Worm (Caenorhabditis elegans) whole organism, L3 larva: ENCODE results near the gene npp-1.
"Not testable (repeated sequence)": the region's sequence is repeated elsewhere in the genome, so short reads cannot be mapped to it uniquely, and the experiment has no call there.

Source experiments
- ZK546.5 ChIP-seq: sonication (generic microtip); optimal IDR thresholded peaks from 2 replicates; lab custom pipeline; 2017; ENCODE audit warnings: missing biosample characterization, missing genetic modification characterization
- ceh-28 ChIP-seq: fragments of 150-350 bp; optimal IDR thresholded peaks from 2 replicates; lab custom pipeline; 2014; ENCODE audit warnings: missing biosample characterization, missing genetic modification reagents, missing genetic modification characterization
- ceh-82 ChIP-seq: fragments of 150-350 bp; optimal IDR thresholded peaks from 2 replicates; lab custom pipeline; 2014; ENCODE audit warnings: missing biosample characterization, missing genetic modification characterization
- daf-12 ChIP-seq: fragments of 150-350 bp; optimal IDR thresholded peaks from 2 replicates; lab custom pipeline; 2014; ENCODE audit warnings: missing biosample characterization, missing genetic modification reagents, missing genetic modification characterization
- egl-27 ChIP-seq: sonication (generic microtip); optimal IDR thresholded peaks from 4 replicates; lab custom pipeline; 2017; ENCODE audit warnings: missing biosample characterization, missing genetic modification reagents, missing genetic modification characterization
- egl-5 ChIP-seq: fragments of 150-350 bp; optimal IDR thresholded peaks from 2 replicates; lab custom pipeline; 2017; ENCODE audit warnings: missing biosample characterization, missing genetic modification reagents, missing genetic modification characterization, inconsistent platforms
- elt-1 ChIP-seq: fragments of 150-350 bp; optimal IDR thresholded peaks from 2 replicates; lab custom pipeline; 2014; ENCODE audit warnings: missing biosample characterization, missing genetic modification characterization
- elt-2 ChIP-seq: sonication (generic microtip); optimal IDR thresholded peaks from 2 replicates; lab custom pipeline; 2016; ENCODE audit warnings: missing genetic modification reagents, mild to moderate bottlenecking, missing genetic modification characterization, missing compliant biosample characterization
- elt-3 ChIP-seq, 3 experiments: fragments of 150-350 bp in 1 of 3; sonication (generic microtip) in 2 of 3; optimal IDR thresholded peaks; 2 replicates in 2 of 3; 4 replicates in 1 of 3; lab custom pipeline; 2014 to 2017; ENCODE audit warnings: missing biosample characterization in 3 of 3, missing genetic modification characterization in 3 of 3
- eor-1 ChIP-seq, 2 experiments: fragments of 150-350 bp; optimal IDR thresholded peaks; 2 replicates each; lab custom pipeline; 2014 to 2018; ENCODE audit warnings: missing biosample characterization in 2 of 2, missing genetic modification characterization in 2 of 2
- fkh-10 ChIP-seq: sonication (generic microtip); optimal IDR thresholded peaks from 2 replicates; lab custom pipeline; 2017; ENCODE audit warnings: missing biosample characterization, missing genetic modification reagents, missing genetic modification characterization
- fos-1 ChIP-seq: fragments of 150-350 bp; optimal IDR thresholded peaks from 2 replicates; lab custom pipeline; 2014; ENCODE audit warnings: missing biosample characterization, missing genetic modification characterization
- hmg-11 ChIP-seq: sonication (generic microtip); optimal IDR thresholded peaks from 2 replicates; lab custom pipeline; 2016; ENCODE audit warnings: missing genetic modification characterization, missing compliant biosample characterization
- jun-1 ChIP-seq: fragments of 150-350 bp; optimal IDR thresholded peaks from 2 replicates; lab custom pipeline; 2014; ENCODE audit warnings: missing biosample characterization, missing genetic modification reagents, missing genetic modification characterization
- lin-39 ChIP-seq: fragments of 150-350 bp; optimal IDR thresholded peaks from 2 replicates; lab custom pipeline; 2018; ENCODE audit warnings: missing biosample characterization, missing genetic modification reagents, missing genetic modification characterization
- mdl-1 ChIP-seq: fragments of 150-350 bp; optimal IDR thresholded peaks from 2 replicates; lab custom pipeline; 2014; ENCODE audit warnings: missing biosample characterization, missing genetic modification characterization
- mml-1 ChIP-seq: fragments of 150-350 bp; sonication (generic microtip); optimal IDR thresholded peaks from 3 replicates; lab custom pipeline; 2014; ENCODE audit warnings: missing biosample characterization, missing genetic modification characterization
- nfya-1 ChIP-seq: sonication (generic microtip); optimal IDR thresholded peaks from 2 replicates; lab custom pipeline; 2017; ENCODE audit warnings: missing genetic modification characterization, mild to moderate bottlenecking, missing compliant biosample characterization, antibody characterized with exemption, moderate library complexity; ENCODE audit not compliant: insufficient read depth
- nhr-11 ChIP-seq: fragments of 150-350 bp; optimal IDR thresholded peaks from 2 replicates; lab custom pipeline; 2014; ENCODE audit warnings: missing biosample characterization, missing genetic modification characterization
- nhr-12 ChIP-seq: fragments of 150-350 bp; optimal IDR thresholded peaks from 2 replicates; lab custom pipeline; 2014; ENCODE audit warnings: missing biosample characterization, missing genetic modification characterization
- nhr-237 ChIP-seq: fragments of 150-350 bp; optimal IDR thresholded peaks from 2 replicates; lab custom pipeline; 2014; ENCODE audit warnings: missing biosample characterization, missing genetic modification characterization
- nhr-25 ChIP-seq: sonication (generic microtip); optimal IDR thresholded peaks from 2 replicates; lab custom pipeline; 2017; ENCODE audit warnings: missing biosample characterization, missing genetic modification characterization
- nhr-43 ChIP-seq: sonication (generic microtip); optimal IDR thresholded peaks from 2 replicates; lab custom pipeline; 2016; ENCODE audit warnings: mild to moderate bottlenecking, missing genetic modification characterization, missing compliant biosample characterization; ENCODE audit not compliant: poor library complexity, severe bottlenecking
- nhr-67 ChIP-seq: fragments of 150-350 bp; optimal IDR thresholded peaks from 2 replicates; lab custom pipeline; 2014; ENCODE audit warnings: missing biosample characterization, missing genetic modification characterization
- nhr-76 ChIP-seq: fragments of 150-350 bp; sonication (generic microtip); optimal IDR thresholded peaks from 5 replicates; lab custom pipeline; 2014; ENCODE audit warnings: missing biosample characterization, missing genetic modification characterization
- nhr-77 ChIP-seq: fragments of 150-350 bp; optimal IDR thresholded peaks from 2 replicates; lab custom pipeline; 2014; ENCODE audit warnings: missing biosample characterization, missing genetic modification characterization
- pha-4 ChIP-seq: fragments of 150-350 bp; optimal IDR thresholded peaks from 2 replicates; lab custom pipeline; 2014; ENCODE audit warnings: missing biosample characterization, missing genetic modification reagents, missing genetic modification characterization
- pqm-1 ChIP-seq: fragments of 150-350 bp; optimal IDR thresholded peaks from 2 replicates; lab custom pipeline; 2017; ENCODE audit warnings: missing biosample characterization, missing genetic modification characterization, inconsistent platforms
- sea-2 ChIP-seq: fragments of 150-350 bp; sonication (generic microtip); optimal IDR thresholded peaks from 4 replicates; lab custom pipeline; 2014; ENCODE audit warnings: missing biosample characterization, missing genetic modification reagents, missing genetic modification characterization
- snpc-4 ChIP-seq: fragments of 150-350 bp; optimal IDR thresholded peaks from 2 replicates; lab custom pipeline; 2014; ENCODE audit warnings: missing biosample characterization, missing genetic modification characterization
- tbx-2 ChIP-seq: sonication (generic microtip); optimal IDR thresholded peaks from 2 replicates; lab custom pipeline; 2016; ENCODE audit warnings: mild to moderate bottlenecking, missing genetic modification characterization, missing compliant biosample characterization
- unc-62 ChIP-seq: fragments of 150-350 bp; sonication (generic microtip); optimal IDR thresholded peaks from 4 replicates; lab custom pipeline; 2014; ENCODE audit warnings: missing biosample characterization, missing genetic modification reagents, missing genetic modification characterization
- ztf-11 ChIP-seq: fragments of 150-350 bp; optimal IDR thresholded peaks from 2 replicates; lab custom pipeline; 2014; ENCODE audit warnings: missing biosample characterization, missing genetic modification characterization
- ztf-4 ChIP-seq: fragments of 150-350 bp; optimal IDR thresholded peaks from 2 replicates; lab custom pipeline; 2014; ENCODE audit warnings: missing biosample characterization, missing genetic modification characterization

Gene npp-1

DNA sequence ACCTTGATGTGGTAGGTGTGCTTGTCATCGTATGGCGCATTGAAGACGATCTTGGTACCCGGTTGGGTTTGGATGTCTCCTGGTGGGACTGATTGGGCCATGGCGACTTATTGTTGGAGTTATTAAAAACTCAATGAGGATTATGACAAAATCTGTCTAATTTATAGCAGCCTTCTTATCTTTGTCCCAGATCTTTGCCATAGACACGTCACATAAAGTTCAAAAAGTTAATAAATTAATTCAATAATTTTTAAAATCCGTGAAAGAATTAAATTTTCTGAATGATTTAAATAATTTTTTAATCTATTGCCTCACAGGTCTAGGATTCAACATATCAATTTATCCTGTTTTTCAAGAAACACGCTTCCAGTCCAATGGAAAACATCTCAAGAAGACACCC is 22.0 kb upstream of the npp-1 start, which contains the start of gene msp-81:
msp-81 (minus strand) TSS at position 101 of the 400 bp plus-strand sequence.
- TF ChIP-seq elt-1 (tag; lab: Kevin White, UChicago) (no peak), fkh-10 (no peak), fos-1 (no peak), nhr-76 (no peak), nhr-67 (tag; lab: Kevin White, UChicago) (no peak), pha-4 (tag; lab: Kevin White, UChicago) (no peak), tbx-2 (tag; lab: Kevin White, UChicago) (no peak), unc-62 (GFP tag; lab: Kevin White, UChicago) (no peak), ceh-28 (tag; lab: Kevin White, UChicago) (no peak), pqm-1 (tag; lab: Kevin White, UChicago) (no peak), egl-27 (tag; lab: Kevin White, UChicago) (no peak), mdl-1 (tag; lab: Kevin White, UChicago) (no peak), ceh-82 (tag; lab: Kevin White, UChicago) (no peak), ztf-11 (tag; lab: Kevin White, UChicago) (no peak)

DNA sequence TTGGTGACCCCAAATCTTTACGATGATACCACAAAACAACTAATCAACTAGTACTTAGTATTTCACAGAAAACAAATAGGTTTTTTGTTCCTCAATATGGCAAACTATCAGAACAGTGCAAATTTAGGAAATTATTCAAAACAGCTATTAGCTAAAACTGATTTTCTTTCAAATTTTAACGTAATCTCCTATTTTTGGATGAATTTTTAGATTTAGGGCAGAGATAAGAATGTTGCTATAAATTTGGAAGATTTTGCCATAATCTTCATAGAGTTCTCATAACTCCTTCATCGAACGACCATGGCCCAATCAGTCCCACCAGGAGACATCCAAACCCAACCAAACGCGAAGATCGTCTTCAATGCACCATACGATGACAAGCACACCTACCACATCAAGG is 20.9 kb upstream of the npp-1 start, which contains the start of gene msp-10:
msp-10 (plus strand) TSS at position 301 of the 400 bp plus-strand sequence.
- not testable (repeated sequence) for TF ChIP-seq lin-39, ZK546.5, daf-12 (tag; lab: Kevin White, UChicago)

DNA sequence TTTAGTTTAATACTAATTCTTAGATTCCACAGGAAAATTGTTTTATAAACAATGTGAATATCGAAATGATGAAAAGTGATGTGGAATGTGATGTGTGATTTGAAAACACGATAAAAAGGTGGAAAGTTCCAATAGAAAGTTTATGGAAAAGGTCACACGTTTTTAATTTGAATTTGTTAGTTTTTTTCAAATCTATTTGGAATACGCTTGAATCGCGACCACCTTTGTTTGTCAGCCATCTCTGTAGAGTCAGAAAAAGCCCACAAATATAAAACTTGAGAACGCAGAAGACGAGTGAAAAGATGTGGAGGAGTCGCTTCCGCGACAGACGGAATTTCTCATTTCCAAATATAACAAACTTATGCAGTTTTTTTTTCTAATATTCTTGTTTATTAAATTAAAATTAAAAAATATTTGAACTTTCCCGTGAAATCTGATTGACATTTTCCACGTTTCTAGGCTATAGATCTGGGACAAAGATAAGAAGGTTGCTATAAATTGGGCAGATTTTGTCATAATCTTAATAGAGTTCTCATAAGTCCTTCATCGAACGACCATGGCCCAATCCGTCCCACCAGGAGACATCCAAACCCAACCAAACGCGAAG is 17.2 kb upstream of the npp-1 start, which contains the start of the genes kin-24 and msp-56:
kin-24 (minus strand) TSS at position 101 of the 607 bp plus-strand sequence.
msp-56 (plus strand) TSS at position 557 of the 607 bp plus-strand sequence.
- no peak for TF ChIP-seq sea-2
- TF ChIP-seq jun-1, result no peak
- TF ChIP-seq, all 47 proteins: peak for 0

ce11 chrIV:9842071-9842470 is 16.2 kb upstream of the npp-1 start, which contains the start of gene K07F5.17:
TSS of gene K07F5.17 (plus strand) at chrIV:9842371.
- TF ChIP-seq ztf-11 (tag; lab: Kevin White, UChicago), result no peak
- no peak for TF ChIP-seq nhr-237 (tag; lab: Kevin White, UChicago)
- TF ChIP-seq nhr-12, result no peak
- no peak for TF ChIP-seq ceh-28 (tag; lab: Kevin White, UChicago)
- no peak for TF ChIP-seq nfya-1 (tag; lab: Kevin White, UChicago)
- TF ChIP-seq pha-4 (tag; lab: Kevin White, UChicago), result no peak
- no peak for TF ChIP-seq snpc-4
- no peak for TF ChIP-seq nhr-77 (tag; lab: Kevin White, UChicago)
- TF ChIP-seq jun-1, result no peak
- TF ChIP-seq nhr-25 (tag; lab: Kevin White, UChicago), result no peak

DNA sequence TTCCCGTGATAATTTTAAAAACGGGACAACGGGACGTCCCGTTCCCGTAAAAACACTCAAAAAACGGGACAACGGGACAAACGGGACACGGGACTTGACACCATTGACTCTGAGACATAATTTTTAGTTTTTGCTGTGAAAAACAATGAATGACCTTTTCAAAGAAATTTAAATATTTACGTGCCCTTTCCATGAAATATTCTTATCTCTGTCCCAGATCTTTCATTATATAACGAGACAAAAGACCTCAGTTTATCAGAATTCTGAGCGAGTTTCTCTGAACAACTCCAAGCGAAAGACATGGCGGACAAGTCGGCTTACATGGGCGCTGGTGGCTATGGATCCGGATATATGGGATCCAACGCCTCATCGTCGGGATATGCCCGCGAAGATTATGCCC is 14.5 kb upstream of the npp-1 start, which contains the start of gene nspd-2:
nspd-2 (plus strand) TSS at position 301 of the 400 bp plus-strand sequence.
- no peak for TF ChIP-seq nhr-43
- no peak for TF ChIP-seq hmg-11 (tag; lab: Kevin White, UChicago)
- no peak for TF ChIP-seq nhr-25 (tag; lab: Kevin White, UChicago)
- no peak for TF ChIP-seq elt-2 (tag; lab: Kevin White, UChicago)
- TF ChIP-seq eor-1 (tag; optimal IDR thresholded peaks at IDR 0.05; lab: Kevin White, UChicago), result no peak
- no peak for TF ChIP-seq nhr-12
- TF ChIP-seq unc-62 (GFP tag; lab: Kevin White, UChicago), result no peak
- no peak for TF ChIP-seq ztf-4
- TF ChIP-seq nfya-1 (tag; lab: Kevin White, UChicago), result no peak
- TF ChIP-seq egl-5 (tag; lab: Kevin White, UChicago), result no peak
- TF ChIP-seq ceh-28 (tag; lab: Kevin White, UChicago), result no peak
- TF ChIP-seq elt-1 (tag; lab: Kevin White, UChicago), result no peak
- TF ChIP-seq elt-3 (tag; optimal IDR thresholded peaks at IDR 0.05; lab: Kevin White, UChicago), result no peak
- TF ChIP-seq daf-12 (tag; lab: Kevin White, UChicago), result no peak
- TF ChIP-seq mml-1 (tag; lab: Kevin White, UChicago), result no peak
- TF ChIP-seq pqm-1 (tag; lab: Kevin White, UChicago), result no peak
- TF ChIP-seq nhr-11 (tag; lab: Kevin White, UChicago), result no peak
